Worm (Caenorhabditis elegans) whole organism, L2 larva: ENCODE measurements around the gene Y37E11B.6.

Experiments
- mdl-1 ChIP-seq, 2 experiments: fragments of 150-350 bp in 1 of 2; sonication (generic microtip) in 1 of 2; optimal IDR thresholded peaks; 2 replicates each; lab custom pipeline; 2017; ENCODE audit warnings: missing biosample characterization in 2 of 2, missing genetic modification characterization in 2 of 2
- ztf-1 ChIP-seq: fragments of 200-800 bp; sonication (Bioruptor generic); conservative IDR thresholded peaks from 2 replicates; pipeline ENCODE4 v1.3.6; 2022; ENCODE audit warnings: missing genetic modification characterization, missing compliant biosample characterization

Y37E11B.6 gene

DNA sequence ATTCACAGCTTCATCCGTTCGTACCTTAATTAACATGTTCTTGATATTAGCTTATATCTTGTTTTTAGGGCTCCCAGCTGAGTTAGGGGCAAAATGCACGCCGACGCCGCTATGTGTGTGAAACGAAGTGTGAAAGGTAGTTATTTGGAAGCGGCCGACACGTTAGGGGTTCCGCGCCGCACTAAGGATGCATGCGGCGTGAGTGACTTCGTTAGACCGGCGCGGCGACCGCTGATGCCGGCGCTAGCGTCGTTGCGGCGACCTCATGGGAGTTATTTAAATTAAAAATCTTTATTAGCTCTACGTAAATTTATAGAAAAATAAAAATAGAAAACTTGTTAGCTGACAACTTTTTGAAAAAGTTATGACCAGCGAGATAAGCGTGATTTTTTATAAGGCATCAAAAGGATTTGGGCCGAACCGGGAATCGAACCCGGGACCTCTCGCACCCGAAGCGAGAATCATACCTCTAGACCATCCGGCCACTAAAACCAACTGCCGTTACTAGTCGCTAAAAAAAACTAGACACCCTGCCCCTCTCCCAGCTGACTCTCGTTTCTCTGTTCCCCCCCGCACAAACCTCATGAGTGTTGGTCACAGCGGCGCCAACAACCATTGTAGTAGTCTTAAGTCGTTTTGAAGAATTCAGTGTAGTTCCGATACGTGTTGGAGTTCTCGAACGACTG, 47.2 kb downstream of the Y37E11B.6 start (continued):
- TF ChIP-seq ztf-1 (GFP tag; lab: Robert Waterston, UW) (no peak), mdl-1 (tag; optimal IDR thresholded peaks at IDR 0.05; lab: Kevin White, UChicago) (no peak)
